Fruit fly (Drosophila melanogaster): ENCODE measurements around the gene Prosalpha2.

Prosalpha2 gene

DNA sequence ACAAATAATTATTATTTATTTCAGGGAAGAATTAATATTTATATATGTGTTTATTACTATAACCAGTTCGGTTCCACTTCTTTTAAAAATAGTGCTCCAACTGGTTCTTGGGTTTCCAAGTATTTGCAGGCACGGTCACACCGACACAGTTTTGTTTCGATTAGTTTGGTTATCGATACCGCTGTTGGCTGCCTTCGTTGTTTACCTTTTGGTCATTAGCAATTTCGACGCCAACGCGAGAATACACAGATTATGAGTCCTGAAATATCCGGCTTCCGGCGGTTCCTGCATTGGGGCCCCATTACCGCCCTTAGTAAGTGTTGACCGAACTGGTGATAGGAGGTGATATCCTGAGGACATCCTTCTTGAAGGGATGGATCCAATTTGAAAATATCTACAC lies 23.0 kb upstream of the Prosalpha2 start, which contains the start of gene CG5196:
Gene CG5196 (plus strand): TSS at position 157 of the 400 bp plus-strand sequence.
- peak; percentile 25 for TF ChIP-seq CG17801 (GFP tag; optimal IDR thresholded peaks at IDR 0.05; ENCODE audit: partially characterized antibody)

- no peak for TF ChIP-seq CG17801 (GFP tag; optimal IDR thresholded peaks at IDR 0.05; ENCODE audit: partially characterized antibody)
These were observed 19.7 kb upstream of the Prosalpha2 start for dm6 chr3R:12411449-12411848.

DNA sequence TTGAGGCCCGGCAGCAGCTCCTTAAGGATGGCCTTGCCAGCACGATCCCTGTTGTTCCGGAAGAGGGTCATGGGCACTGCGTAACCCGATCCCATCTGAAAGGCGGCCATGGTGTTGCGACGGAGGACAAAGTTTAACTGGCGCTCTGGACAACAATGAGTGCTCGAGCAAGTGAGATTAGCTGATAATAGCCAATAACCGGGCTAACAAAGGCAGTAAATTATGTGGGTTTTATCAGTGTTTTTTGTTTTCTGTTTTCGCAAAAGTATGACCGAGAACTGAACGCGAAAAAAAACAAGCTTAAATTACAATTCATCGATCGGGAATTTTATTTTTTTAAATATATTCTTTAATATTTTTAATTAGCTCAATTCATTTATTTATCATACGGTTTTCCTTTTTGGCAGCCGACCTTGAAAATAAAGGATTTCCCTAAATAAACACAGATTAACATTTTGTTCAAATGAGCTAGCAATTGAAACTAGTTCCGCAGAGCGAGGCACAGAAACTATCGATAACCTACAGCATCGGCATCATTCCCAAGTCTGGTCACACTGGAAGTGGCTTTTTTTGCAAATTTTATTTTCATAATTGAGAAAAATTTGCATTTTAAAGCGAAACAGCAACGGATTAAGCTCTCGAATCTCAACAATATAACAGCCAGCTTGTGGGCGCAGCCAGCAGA lies 17.7 kb upstream of the Prosalpha2 start, which contains the start of the genes Dip-C and pps:
Gene Dip-C (minus strand): TSS at position 486 of the 685 bp plus-strand sequence.
Gene pps (plus strand): TSS at position 555 of the 685 bp plus-strand sequence.
- TF ChIP-seq CG17801 (GFP tag; optimal IDR thresholded peaks at IDR 0.05; ENCODE audit: partially characterized antibody): peak; percentile 41

dm6 chr3R:12422379-12422975 lies 8.6 kb upstream of the Prosalpha2 start, which contains the start of the genes Scgbeta and CG17202:
Gene Scgbeta, minus strand, starts transcription at chr3R:12422429.
Gene CG17202, plus strand, starts transcription at chr3R:12422768.
- TF ChIP-seq CG17801 (GFP tag; optimal IDR thresholded peaks at IDR 0.05; ENCODE audit: partially characterized antibody): no peak

- TF ChIP-seq CG17801 (GFP tag; optimal IDR thresholded peaks at IDR 0.05; ENCODE audit: partially characterized antibody): no peak
These were observed 7.1 kb upstream of the Prosalpha2 start for dm6 chr3R:12423997-12424396.

dm6 chr3R:12425510-12426309 lies 5.4 kb upstream of the Prosalpha2 start, which contains the start of gene Pp1-87B:
Gene Pp1-87B, minus strand, starts transcription at chr3R:12425917.
- no peak for TF ChIP-seq CG17801 (GFP tag; optimal IDR thresholded peaks at IDR 0.05; ENCODE audit: partially characterized antibody)

DNA sequence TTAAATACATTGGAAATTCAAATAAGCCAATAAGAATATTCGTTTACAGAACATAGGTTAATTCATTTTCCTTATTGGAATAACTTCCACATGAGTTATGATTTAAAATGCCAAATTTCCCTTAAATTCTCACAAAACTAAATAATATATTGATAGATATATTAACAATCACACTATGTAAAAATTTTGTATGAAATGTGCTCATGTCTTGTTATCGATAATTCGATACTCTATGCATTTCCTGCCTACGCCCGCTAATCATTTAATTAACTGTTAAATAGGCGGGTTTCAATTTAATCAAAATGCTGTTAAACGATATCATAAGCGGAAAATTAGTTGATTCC lies 4.8 kb upstream of the Prosalpha2 start, which contains the start of gene NANS:
Gene NANS (plus strand): TSS at position 269 of the 344 bp plus-strand sequence.
- no peak for TF ChIP-seq CG17801 (GFP tag; optimal IDR thresholded peaks at IDR 0.05; ENCODE audit: partially characterized antibody)

dm6 chr3R:12429120-12429610 lies 2.0 kb upstream of the Prosalpha2 start, which contains the start of the genes CG5641 and CG5245:
Gene CG5641, minus strand, starts transcription at chr3R:12429282.
Gene CG5245, plus strand, starts transcription at chr3R:12429560.
- TF ChIP-seq CG17801 (GFP tag; optimal IDR thresholded peaks at IDR 0.05; ENCODE audit: partially characterized antibody): no peak

- TF ChIP-seq CG17801 (GFP tag; optimal IDR thresholded peaks at IDR 0.05; ENCODE audit: partially characterized antibody): peak; percentile 52
These were observed 2.6 kb downstream of the Prosalpha2 start, which contains the start of the genes Aos1 and Srlp for dm6 chr3R:12433764-12434163. Gene Aos1, minus strand, starts transcription at chr3R:12433822. Gene Srlp, plus strand, starts transcription at chr3R:12434098.

- TF ChIP-seq CG17801 (GFP tag; optimal IDR thresholded peaks at IDR 0.05; ENCODE audit: partially characterized antibody): no peak
These were observed 4.8 kb downstream of the Prosalpha2 start, which contains the start of gene Desat2 for dm6 chr3R:12435948-12436347. Gene Desat2, plus strand, starts transcription at chr3R:12436248.

- no peak for TF ChIP-seq CG17801 (GFP tag; optimal IDR thresholded peaks at IDR 0.05; ENCODE audit: partially characterized antibody)
These were observed 7.9 kb downstream of the Prosalpha2 start, which contains the start of the genes CG17207 and CG46427 for dm6 chr3R:12439039-12439400. Gene CG17207, minus strand, starts transcription at chr3R:12439139. Gene CG46427, minus strand, starts transcription at chr3R:12439139.

dm6 chr3R:12439401-12440143 lies 8.5 kb downstream of the Prosalpha2 start, which contains the start of gene Desat1:
Gene Desat1, plus strand, starts transcription at chr3R:12439600.
- peak; percentile 3 for TF ChIP-seq CG17801 (GFP tag; optimal IDR thresholded peaks at IDR 0.05; ENCODE audit: partially characterized antibody)

DNA sequence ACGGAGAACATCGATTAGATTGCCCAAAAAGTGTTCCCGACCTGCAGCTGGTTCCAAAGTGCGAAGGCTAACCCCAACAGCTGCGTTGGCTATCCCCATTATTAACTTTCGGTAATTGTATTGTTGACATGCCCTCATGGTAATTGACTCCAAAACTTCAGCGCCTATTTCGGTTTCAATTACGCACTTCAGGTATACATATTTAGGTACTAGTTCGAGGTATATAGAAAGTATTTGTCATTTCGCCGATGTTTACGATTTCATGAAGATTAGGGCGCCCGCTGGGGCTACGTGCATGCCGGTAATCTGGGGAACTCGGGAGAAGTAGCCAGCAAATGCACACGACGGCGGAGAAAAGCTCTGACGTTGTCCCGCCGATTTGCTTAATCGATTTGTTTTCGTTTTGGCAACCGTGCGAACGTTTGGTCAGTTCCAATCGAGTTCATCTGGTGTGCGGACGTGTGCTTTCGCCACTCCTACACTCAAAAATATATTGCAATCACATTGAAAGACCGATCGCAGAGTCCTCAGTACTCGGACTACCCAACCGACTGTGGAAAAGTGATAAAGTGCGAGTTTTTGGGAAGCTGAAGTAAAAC lies 10.0 kb downstream of the Prosalpha2 start:
- no peak for TF ChIP-seq CG17801 (GFP tag; optimal IDR thresholded peaks at IDR 0.05; ENCODE audit: partially characterized antibody)

All from ovary, adult (tissue).